Fruit fly (Drosophila melanogaster) Kc167 (cell line): ENCODE results near the gene CG7342.

Experiments
- Myc ChIP-seq: fragments of >200 bp; optimal IDR thresholded peaks from 2 replicates; lab custom pipeline; 2017; ENCODE audit warnings: missing external identifiers
- Sin3A ChIP-seq: fragments of >200 bp; optimal IDR thresholded peaks from 2 replicates; lab custom pipeline; 2018; ENCODE audit warnings: missing external identifiers
- h ChIP-seq: fragments of >200 bp; optimal IDR thresholded peaks from 3 replicates; lab custom pipeline; 2018; ENCODE audit warnings: missing external identifiers
- insv ChIP-seq: fragments of >200 bp; optimal IDR thresholded peaks from 3 replicates; lab custom pipeline; 2018; ENCODE audit warnings: missing external identifiers
- psq ChIP-seq: fragments of >200 bp; optimal IDR thresholded peaks from 2 replicates; lab custom pipeline; 2017; ENCODE audit warnings: missing external identifiers
- ttk ChIP-seq: sonication (Bioruptor generic); optimal IDR thresholded peaks from 2 replicates; lab custom pipeline; 2017; ENCODE audit warnings: missing external identifiers

dm6 chr3R:19648289-19648916 is 45.2 kb downstream of the CG7342 start, which contains the start of the genes CG6195 and CG31220:
- TF ChIP-seq ttk (lab: Kevin White, UChicago): no peak
- TF ChIP-seq Sin3A (lab: Kevin White, UChicago): no peak
- TF ChIP-seq psq: no peak
- no peak for TF ChIP-seq h (lab: Kevin White, UChicago)
- no peak for TF ChIP-seq Myc (lab: Kevin White, UChicago)
- TF ChIP-seq insv (lab: Kevin White, UChicago): no peak
